Worm (Caenorhabditis elegans) whole organism, L4 larva: ENCODE measurements around the gene R08E3.1.

ENCODE experiments used
- F10B5.3 ChIP-seq: sonication (generic microtip); optimal IDR thresholded peaks from 2 replicates; lab custom pipeline; 2016; ENCODE audit warnings: mild to moderate bottlenecking, missing genetic modification characterization, missing compliant biosample characterization
- F26F4.8 ChIP-seq: fragments of 200-800 bp; sonication (Bioruptor generic); conservative IDR thresholded peaks from 2 replicates; pipeline ENCODE4 v1.3.6; 2022; ENCODE audit warnings: missing genetic modification characterization, missing compliant biosample characterization
- F49E8.2 ChIP-seq: sonication (generic microtip); optimal IDR thresholded peaks from 2 replicates; lab custom pipeline; 2016; ENCODE audit warnings: missing compliant biosample characterization, mild to moderate bottlenecking, missing genetic modification characterization, borderline replicate concordance
- R02D3.7 ChIP-seq: fragments of 150-350 bp; sonication (generic microtip); optimal IDR thresholded peaks from 3 replicates; lab custom pipeline; 2014; ENCODE audit warnings: missing biosample characterization, missing genetic modification characterization
- T26A8.4 ChIP-seq: fragments of 200-800 bp; sonication (Bioruptor generic); IDR thresholded peaks from 2 replicates; pipeline ENCODE4 v1.3.6; 2022; ENCODE audit warnings: missing genetic modification characterization, missing compliant biosample characterization
- Y105C5A.15 ChIP-seq: fragments of 200-800 bp; sonication (Bioruptor generic); IDR thresholded peaks from 2 replicates; pipeline ENCODE4 v1.3.6; 2022; ENCODE audit warnings: missing genetic modification characterization, missing compliant biosample characterization
- Y5F2A.4 ChIP-seq: fragments of 200-800 bp; sonication (Bioruptor generic); optimal IDR thresholded peaks from 2 replicates; lab custom pipeline; 2018; ENCODE audit warnings: mild to moderate bottlenecking, missing genetic modification characterization, missing compliant biosample characterization
- ZK337.2 ChIP-seq: fragments of 200-800 bp; sonication (Bioruptor generic); IDR thresholded peaks from 2 replicates; pipeline ENCODE4 v1.3.6; 2022; ENCODE audit warnings: missing genetic modification reagents, missing genetic modification characterization, missing compliant biosample characterization
- arid-1 ChIP-seq: fragments of 200-800 bp; sonication (Bioruptor generic); conservative IDR thresholded peaks from 2 replicates; pipeline ENCODE4 v1.3.6; 2022; ENCODE audit warnings: missing genetic modification reagents, missing genetic modification characterization, missing compliant biosample characterization
- attf-4 ChIP-seq: sonication (generic microtip); optimal IDR thresholded peaks from 3 replicates; lab custom pipeline; 2017; ENCODE audit warnings: missing biosample characterization, missing genetic modification characterization
- ceh-20 ChIP-seq: fragments of 200-800 bp; sonication (Bioruptor generic); IDR thresholded peaks from 2 replicates; pipeline ENCODE4 v1.3.6; 2022; ENCODE audit warnings: missing genetic modification reagents, missing genetic modification characterization, missing compliant biosample characterization
- ceh-28 ChIP-seq: fragments of 150-350 bp; optimal IDR thresholded peaks from 2 replicates; lab custom pipeline; 2014; ENCODE audit warnings: missing biosample characterization, missing genetic modification reagents, missing genetic modification characterization
- ceh-32 ChIP-seq: sonication (generic microtip); optimal IDR thresholded peaks from 2 replicates; lab custom pipeline; 2016; ENCODE audit warnings: mild to moderate bottlenecking, missing genetic modification characterization, missing compliant biosample characterization; ENCODE audit not compliant: poor library complexity
- ceh-44 ChIP-seq: fragments of 200-800 bp; sonication (Bioruptor generic); IDR thresholded peaks from 2 replicates; pipeline ENCODE4 v1.3.6; 2022; ENCODE audit warnings: missing genetic modification reagents, missing genetic modification characterization, missing compliant biosample characterization
- ceh-62 ChIP-seq: sonication (generic microtip); optimal IDR thresholded peaks from 2 replicates; lab custom pipeline; 2017; ENCODE audit warnings: missing biosample characterization, missing genetic modification characterization
- cey-2 ChIP-seq: sonication (generic microtip); optimal IDR thresholded peaks from 3 replicates; lab custom pipeline; 2017; ENCODE audit warnings: missing genetic modification characterization, mild to moderate bottlenecking, missing compliant biosample characterization, antibody characterized with exemption, borderline replicate concordance; ENCODE audit not compliant: insufficient read depth
- daf-12 ChIP-seq: fragments of 150-350 bp; optimal IDR thresholded peaks from 2 replicates; lab custom pipeline; 2014; ENCODE audit warnings: missing biosample characterization, missing genetic modification reagents, missing genetic modification characterization
- dmd-8 ChIP-seq: fragments of 200-800 bp; sonication (Bioruptor generic); IDR thresholded peaks from 2 replicates; pipeline ENCODE4 v1.3.6; 2022; ENCODE audit warnings: missing genetic modification characterization, missing compliant biosample characterization
- dmd-9 ChIP-seq: fragments of 200-800 bp; sonication (Bioruptor generic); IDR thresholded peaks from 2 replicates; pipeline ENCODE4 v1.3.6; 2022; ENCODE audit warnings: missing genetic modification reagents, missing genetic modification characterization, missing compliant biosample characterization
- dve-1 ChIP-seq: sonication (generic microtip); optimal IDR thresholded peaks from 2 replicates; lab custom pipeline; 2017; ENCODE audit warnings: antibody characterized with exemption, mild to moderate bottlenecking, missing genetic modification characterization, missing compliant biosample characterization; ENCODE audit not compliant: insufficient read depth
- egl-43 ChIP-seq: fragments of 200-800 bp; sonication (Bioruptor generic); IDR thresholded peaks from 2 replicates; pipeline ENCODE4 v1.3.6; 2022; ENCODE audit warnings: missing genetic modification reagents, missing genetic modification characterization, missing compliant biosample characterization
- fos-1 ChIP-seq: fragments of 150-350 bp; optimal IDR thresholded peaks from 2 replicates; lab custom pipeline; 2014; ENCODE audit warnings: missing biosample characterization, missing genetic modification characterization
- hif-1 ChIP-seq, 2 experiments: sonication (generic microtip); optimal IDR thresholded peaks; 2 replicates each; lab custom pipeline; 2016 to 2017; ENCODE audit warnings: missing compliant biosample characterization in 2 of 2, missing genetic modification characterization in 2 of 2, missing genetic modification reagents in 2 of 2, missing genotype in 2 of 2, mild to moderate bottlenecking in 1 of 2
- hlh-30 ChIP-seq: sonication (generic microtip); optimal IDR thresholded peaks from 2 replicates; lab custom pipeline; 2017; ENCODE audit warnings: antibody characterized with exemption, mild to moderate bottlenecking, missing genetic modification characterization, missing compliant biosample characterization; ENCODE audit not compliant: insufficient read depth
- lim-7 ChIP-seq: fragments of 200-800 bp; sonication (Bioruptor generic); IDR thresholded peaks from 2 replicates; pipeline ENCODE4 v1.3.6; 2022; ENCODE audit warnings: missing genetic modification characterization, missing compliant biosample characterization
- lin-13 ChIP-seq: fragments of 150-350 bp; optimal IDR thresholded peaks from 2 replicates; lab custom pipeline; 2014; ENCODE audit warnings: missing biosample characterization, missing genetic modification reagents, missing genetic modification characterization
- lin-39 ChIP-seq: fragments of 150-350 bp; optimal IDR thresholded peaks from 2 replicates; lab custom pipeline; 2014; ENCODE audit warnings: missing biosample characterization, missing genetic modification reagents, missing genetic modification characterization
- lsy-2 ChIP-seq, 2 experiments: fragments of 150-350 bp in 1 of 2; sonication (generic microtip) in 1 of 2; optimal IDR thresholded peaks; 2 replicates each; lab custom pipeline; 2014 to 2017; ENCODE audit warnings: missing biosample characterization in 2 of 2, missing genetic modification characterization in 2 of 2
- madf-5 ChIP-seq, 2 experiments: fragments of 200-800 bp; sonication (Bioruptor generic); IDR thresholded peaks; 2 replicates each; pipeline ENCODE4 v1.3.6; 2022; ENCODE audit warnings: missing compliant biosample characterization in 2 of 2, missing genetic modification characterization in 2 of 2
- madf-9 ChIP-seq: fragments of 200-800 bp; sonication (Bioruptor generic); conservative IDR thresholded peaks from 2 replicates; pipeline ENCODE4 v1.3.6; 2022; ENCODE audit warnings: missing genetic modification reagents, missing genetic modification characterization, missing compliant biosample characterization
- mdt-29 ChIP-seq: fragments of 200-800 bp; sonication (Bioruptor generic); IDR thresholded peaks from 2 replicates; pipeline ENCODE4 v1.3.6; 2022; ENCODE audit warnings: missing genetic modification reagents, missing genetic modification characterization, missing compliant biosample characterization
- mep-1 ChIP-seq: fragments of 150-350 bp; sonication (generic microtip); optimal IDR thresholded peaks from 3 replicates; lab custom pipeline; 2014; ENCODE audit warnings: missing biosample characterization, missing genetic modification characterization
- mes-2 ChIP-seq: sonication (generic microtip); optimal IDR thresholded peaks from 2 replicates; lab custom pipeline; 2016; ENCODE audit warnings: missing genotype, mild to moderate bottlenecking, missing genetic modification characterization, missing compliant biosample characterization; ENCODE audit not compliant: poor library complexity, severe bottlenecking
- nhr-10 ChIP-seq: fragments of 150-350 bp; optimal IDR thresholded peaks from 2 replicates; lab custom pipeline; 2014; ENCODE audit warnings: missing biosample characterization, missing genetic modification characterization
- nhr-11 ChIP-seq: fragments of 150-350 bp; optimal IDR thresholded peaks from 2 replicates; lab custom pipeline; 2014; ENCODE audit warnings: missing biosample characterization, missing genetic modification characterization
- nhr-111 ChIP-seq: fragments of 200-800 bp; sonication (Bioruptor generic); optimal IDR thresholded peaks from 2 replicates; lab custom pipeline; 2018; ENCODE audit warnings: mild to moderate bottlenecking, missing genetic modification characterization, missing compliant biosample characterization
- nhr-28 ChIP-seq: fragments of 150-350 bp; optimal IDR thresholded peaks from 2 replicates; lab custom pipeline; 2014; ENCODE audit warnings: missing biosample characterization, missing genetic modification characterization
- nhr-42 ChIP-seq: fragments of 200-800 bp; sonication (Bioruptor generic); IDR thresholded peaks from 2 replicates; pipeline ENCODE4 v1.3.6; 2022; ENCODE audit warnings: missing genetic modification characterization, missing compliant biosample characterization
- nhr-48 ChIP-seq: sonication (generic microtip); optimal IDR thresholded peaks from 2 replicates; lab custom pipeline; 2016; ENCODE audit warnings: mild to moderate bottlenecking, missing genetic modification characterization, missing compliant biosample characterization
- nhr-76 ChIP-seq: fragments of 150-350 bp; optimal IDR thresholded peaks from 2 replicates; lab custom pipeline; 2014; ENCODE audit warnings: missing biosample characterization, missing genetic modification characterization
- nhr-77 ChIP-seq: fragments of 150-350 bp; optimal IDR thresholded peaks from 2 replicates; lab custom pipeline; 2014; ENCODE audit warnings: missing biosample characterization, missing genetic modification characterization
- pha-4 ChIP-seq, 2 experiments: fragments of 150-350 bp in 1 of 2; fragments of 200-800 bp in 1 of 2; sonication (Bioruptor generic) in 1 of 2; IDR thresholded peaks in 1 of 2; optimal IDR thresholded peaks in 1 of 2; 2 replicates each; pipeline versions ENCODE4 v1.3.6 to Lab custom; 2014 to 2022; ENCODE audit warnings: missing genetic modification characterization in 2 of 2, missing genetic modification reagents in 2 of 2, missing biosample characterization in 1 of 2, missing compliant biosample characterization in 1 of 2
- pqm-1 ChIP-seq: sonication (generic microtip); optimal IDR thresholded peaks from 2 replicates; lab custom pipeline; 2017; ENCODE audit warnings: missing biosample characterization, missing genetic modification characterization
- spr-1 ChIP-seq: sonication (generic microtip); optimal IDR thresholded peaks from 2 replicates; lab custom pipeline; 2016; ENCODE audit warnings: mild to moderate bottlenecking, missing genetic modification characterization, missing compliant biosample characterization
- tra-1 ChIP-seq: fragments of 200-800 bp; sonication (Bioruptor generic); IDR thresholded peaks from 2 replicates; pipeline ENCODE4 v1.3.6; 2022; ENCODE audit warnings: missing genetic modification reagents, missing genetic modification characterization, missing compliant biosample characterization
- unc-130 ChIP-seq: sonication (generic microtip); optimal IDR thresholded peaks from 2 replicates; lab custom pipeline; 2016; ENCODE audit warnings: missing genetic modification reagents, missing genetic modification characterization, missing compliant biosample characterization
- unc-39 ChIP-seq: sonication (generic microtip); optimal IDR thresholded peaks from 2 replicates; lab custom pipeline; 2017; ENCODE audit warnings: missing biosample characterization, missing genetic modification characterization
- unc-62 ChIP-seq, 3 experiments: fragments of 150-350 bp in 1 of 3; sonication (generic microtip); optimal IDR thresholded peaks in 2 of 3; peaks in 1 of 3; 1 replicate in 1 of 3; 2 replicates in 2 of 3; lab custom pipeline; 2014 to 2017; ENCODE audit warnings: missing biosample characterization in 3 of 3, missing genetic modification characterization in 3 of 3, missing genetic modification reagents in 3 of 3, missing genotype in 1 of 3
- zfp-3 ChIP-seq: fragments of 200-800 bp; sonication (Bioruptor generic); conservative IDR thresholded peaks from 2 replicates; pipeline ENCODE4 v1.3.6; 2022; ENCODE audit warnings: missing genetic modification reagents, missing genetic modification characterization, missing compliant biosample characterization
- ztf-11 ChIP-seq: fragments of 150-350 bp; optimal IDR thresholded peaks from 2 replicates; lab custom pipeline; 2014; ENCODE audit warnings: missing biosample characterization, missing genetic modification characterization

R08E3.1 gene

DNA sequence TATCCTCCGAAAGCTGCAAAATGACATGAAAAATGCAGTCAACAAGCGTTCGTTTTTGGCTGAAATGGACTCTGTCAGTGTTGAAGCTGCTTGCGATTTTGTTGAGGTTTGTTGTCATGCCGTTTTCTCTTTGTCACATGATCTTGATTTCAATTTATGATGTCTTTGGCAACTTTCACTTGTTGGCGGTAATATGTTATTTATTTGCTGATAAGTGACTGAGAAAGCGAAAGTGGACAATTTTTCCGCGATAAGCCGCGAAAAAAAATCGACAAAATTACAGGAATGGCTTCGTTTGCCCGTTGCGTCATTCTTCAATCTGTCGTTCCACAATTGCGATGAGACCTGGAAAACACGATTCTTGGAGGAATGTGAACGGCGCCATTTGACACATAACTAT lies 27.1 kb upstream of the R08E3.1 start (continued):
- TF ChIP-seq mep-1 (tag; lab: Kevin White, UChicago) (peak; percentile 31), dve-1 (tag; lab: Kevin White, UChicago) (peak; percentile 85), hif-1 (tag; optimal IDR thresholded peaks at IDR 0.05; lab: Kevin White, UChicago) (peak in 1 of 2 experiments; percentile 63), nhr-42 (GFP tag; lab: Robert Waterston, UW) (0 out of 2 replicates have a peak, but pooled peaks have one; percentile 17), F26F4.8 (GFP tag; lab: Robert Waterston, UW) (no peak), egl-43 (GFP tag; lab: Robert Waterston, UW) (no peak), Y105C5A.15 (GFP tag; lab: Robert Waterston, UW) (no peak), madf-5 (GFP tag; IDR thresholded peaks at IDR 0.05; lab: Robert Waterston, UW) (0 out of 4 replicates have a peak, but pooled peaks of 1 of the 2 experiments have one; percentile 20), ztf-11 (no peak), ceh-20 (peak; percentile 63; the same call in 1 of the 2 replicates), zfp-3 (GFP tag; lab: Robert Waterston, UW) (no peak), nhr-28 (peak; percentile 66), nhr-48 (tag; lab: Kevin White, UChicago) (peak; percentile 54), dmd-9 (GFP tag; lab: Robert Waterston, UW) (no peak), nhr-77 (tag; lab: Kevin White, UChicago) (peak; percentile 72), hlh-30 (peak; percentile 84), R02D3.7 (tag; lab: Kevin White, UChicago) (no peak), T26A8.4 (no peak), cey-2 (no peak), mdt-29 (no peak), unc-62 (GFP tag; optimal IDR thresholded peaks at IDR 0.05 in 1 of 2; lab: Kevin White, UChicago) (no peak), unc-62 (tag; optimal IDR thresholded peaks at IDR 0.05; lab: Kevin White, UChicago) (no peak), nhr-76 (tag; lab: Kevin White, UChicago) (no peak), ceh-44 (GFP tag; lab: Robert Waterston, UW) (no peak), lsy-2 (tag; optimal IDR thresholded peaks at IDR 0.05; lab: Kevin White, UChicago) (peak in 1 of 2 experiments; percentile 38), lin-39 (tag; lab: Kevin White, UChicago) (no peak), lim-7 (GFP tag; lab: Robert Waterston, UW) (no peak), unc-39 (tag; lab: Kevin White, UChicago) (no peak), fos-1 (tag; lab: Kevin White, UChicago) (no peak), ceh-32 (no peak), spr-1 (tag; lab: Kevin White, UChicago) (no peak), pqm-1 (tag; lab: Kevin White, UChicago) (peak; percentile 83), dmd-8 (no peak), pha-4 (GFP tag; IDR thresholded peaks at IDR 0.05; lab: Robert Waterston, UW) (no peak), pha-4 (tag; optimal IDR thresholded peaks at IDR 0.05; lab: Kevin White, UChicago) (no peak), daf-12 (tag; lab: Kevin White, UChicago) (no peak), ZK337.2 (no peak), attf-4 (tag; lab: Kevin White, UChicago) (no peak), nhr-111 (GFP tag; lab: Kevin White, UChicago) (no peak), madf-9 (GFP tag; lab: Robert Waterston, UW) (no peak), nhr-11 (tag; lab: Kevin White, UChicago) (peak; percentile 4), unc-130 (GFP tag; lab: Kevin White, UChicago) (no peak), F10B5.3 (tag; lab: Kevin White, UChicago) (no peak), arid-1 (GFP tag; lab: Robert Waterston, UW) (no peak), tra-1 (GFP tag; lab: Robert Waterston, UW) (peak; percentile 93), F49E8.2 (tag; lab: Kevin White, UChicago) (no peak), ceh-28 (no peak), lin-13 (GFP tag; lab: Kevin White, UChicago) (no peak), mes-2 (tag; lab: Kevin White, UChicago) (no peak), nhr-10 (peak; percentile 4), ceh-62 (tag; lab: Kevin White, UChicago) (no peak), Y5F2A.4 (GFP tag; lab: Kevin White, UChicago) (no peak)
